Fruit fly (Drosophila melanogaster): ENCODE data around the gene nht.

Gene nht

dm6 chr2L:15271757-15272589, 46.7 kb downstream of the nht start, which contains the start of gene Cul3 (continued):
- TF ChIP-seq CG7556 (GFP tag; optimal IDR thresholded peaks at IDR 0.05) = no peak
- no peak for TF ChIP-seq Antp (GFP tag; optimal IDR thresholded peaks at IDR 0.05)
- TF ChIP-seq ab (GFP tag; optimal IDR thresholded peaks at IDR 0.05) = no peak
- TF ChIP-seq CG3847 (GFP tag; IDR thresholded peaks at IDR 0.05) = no peak
- no peak for TF ChIP-seq sqz (GFP tag; optimal IDR thresholded peaks at IDR 0.05)
- no peak for TF ChIP-seq vfl (GFP tag; optimal IDR thresholded peaks at IDR 0.05)
- TF ChIP-seq CG3065 (GFP tag; optimal IDR thresholded peaks at IDR 0.05) = no peak
- no peak for TF ChIP-seq Drgx (GFP tag; IDR thresholded peaks at IDR 0.05)
- peak; percentile 74 for TF ChIP-seq Doc3 (GFP tag; IDR thresholded peaks at IDR 0.05; ENCODE audit: partially characterized antibody)
- TF ChIP-seq CG32532 (GFP tag; IDR thresholded peaks at IDR 0.05) = peak; percentile 40
- TF ChIP-seq CG4854 (GFP tag; optimal IDR thresholded peaks at IDR 0.05) = no peak
- no peak for TF ChIP-seq CG3163 (GFP tag; optimal IDR thresholded peaks at IDR 0.05)
- no peak for TF ChIP-seq ase (GFP tag; IDR thresholded peaks at IDR 0.05)
- TF ChIP-seq CG42726 (GFP tag; IDR thresholded peaks at IDR 0.05; ENCODE audit: partially characterized antibody) = peak; percentile 77
- no peak for TF ChIP-seq her (GFP tag; optimal IDR thresholded peaks at IDR 0.05)
- TF ChIP-seq lbe (GFP tag; optimal IDR thresholded peaks at IDR 0.05) = no peak
- TF ChIP-seq E2f2 (GFP tag; IDR thresholded peaks at IDR 0.05) = peak; percentile 84
- no peak for TF ChIP-seq CG11085 (GFP tag; IDR thresholded peaks at IDR 0.05)
- no peak for TF ChIP-seq sc (optimal IDR thresholded peaks at IDR 0.05)
- TF ChIP-seq sc (GFP tag; optimal IDR thresholded peaks at IDR 0.05) = no peak
- no peak for TF ChIP-seq wdn (GFP tag; IDR thresholded peaks at IDR 0.05)
- TF ChIP-seq HLH54F (GFP tag; optimal IDR thresholded peaks at IDR 0.05) = no peak
- no peak for TF ChIP-seq da (GFP tag; optimal IDR thresholded peaks at IDR 0.05)
- TF ChIP-seq kah (GFP tag; optimal IDR thresholded peaks at IDR 0.05) = no peak
- TF ChIP-seq Fer3 (tag; optimal IDR thresholded peaks at IDR 0.05) = no peak
- peak; percentile 70 for TF ChIP-seq HLH4C (GFP tag; IDR thresholded peaks at IDR 0.05; ENCODE audit: partially characterized antibody)
- TF ChIP-seq CG18764 (GFP tag; optimal IDR thresholded peaks at IDR 0.05) = no peak
- no peak for TF ChIP-seq Mad (GFP tag; optimal IDR thresholded peaks at IDR 0.05)
- TF ChIP-seq CG11504 (tag; optimal IDR thresholded peaks at IDR 0.05) = peak; percentile 57
- TF ChIP-seq cg (GFP tag; optimal IDR thresholded peaks at IDR 0.05) = peak; percentile 93
- TF ChIP-seq CG9437 (GFP tag; optimal IDR thresholded peaks at IDR 0.05) = peak; percentile 13
- TF ChIP-seq hbn (GFP tag; IDR thresholded peaks at IDR 0.05; ENCODE audit: partially characterized antibody) = peak; percentile 72
- TF ChIP-seq CTCF (GFP tag; optimal IDR thresholded peaks at IDR 0.05) = no peak
- peak; percentile 21 for TF ChIP-seq CG12659 (GFP tag; optimal IDR thresholded peaks at IDR 0.05)
- TF ChIP-seq CG2116 (GFP tag; optimal IDR thresholded peaks at IDR 0.05) = peak; percentile 28
- 0 out of 2 replicates have a peak, but pooled peaks have one; percentile 16 for TF ChIP-seq MBD-R2 (GFP tag; IDR thresholded peaks at IDR 0.05)
- TF ChIP-seq sob (GFP tag; IDR thresholded peaks at IDR 0.05) = no peak
- TF ChIP-seq B-H2 (GFP tag; optimal IDR thresholded peaks at IDR 0.05) = no peak
- no peak for TF ChIP-seq Stat92E (GFP tag; optimal IDR thresholded peaks at IDR 0.05)
- TF ChIP-seq lmd (GFP tag; IDR thresholded peaks at IDR 0.05) = no peak
- no peak for TF ChIP-seq CG10979 (tag; optimal IDR thresholded peaks at IDR 0.05)
- no peak for TF ChIP-seq CG12104 (GFP tag; optimal IDR thresholded peaks at IDR 0.05)
- TF ChIP-seq nerfin-2 (GFP tag; IDR thresholded peaks at IDR 0.05; ENCODE audit: partially characterized antibody) = peak; percentile 77
- no peak for TF ChIP-seq Neu2 (GFP tag; optimal IDR thresholded peaks at IDR 0.05; ENCODE audit: borderline replicate concordance)
- no peak for TF ChIP-seq dm (GFP tag; optimal IDR thresholded peaks at IDR 0.05)
- TF ChIP-seq fd102C (GFP tag; optimal IDR thresholded peaks at IDR 0.05) = no peak
- no peak for TF ChIP-seq ems (GFP tag; optimal IDR thresholded peaks at IDR 0.05)
- no peak for TF ChIP-seq CG32772 (GFP tag; IDR thresholded peaks at IDR 0.05)
- no peak for TF ChIP-seq bigmax (GFP tag; optimal IDR thresholded peaks at IDR 0.05)
- TF ChIP-seq NK7.1 (GFP tag; optimal IDR thresholded peaks at IDR 0.05) = no peak

All from whole organism, embryonic.